Worm (Caenorhabditis elegans) whole organism, late embryonic: ENCODE data around the gene hmg-1.2.

ENCODE experiments used
- C08G9.2 ChIP-seq: sonication (generic microtip); optimal IDR thresholded peaks from 2 replicates; lab custom pipeline; 2016; ENCODE audit warnings: mild to moderate bottlenecking, missing genetic modification characterization, moderate library complexity, missing compliant biosample characterization
- C38D4.7 ChIP-seq: fragments of 200-800 bp; sonication (Bioruptor generic); optimal IDR thresholded peaks from 2 replicates; lab custom pipeline; 2018; ENCODE audit warnings: mild to moderate bottlenecking, missing genetic modification characterization, moderate library complexity, missing compliant biosample characterization
- K02D7.2 ChIP-seq: sonication (generic microtip); optimal IDR thresholded peaks from 2 replicates; lab custom pipeline; 2017; ENCODE audit warnings: mild to moderate bottlenecking, missing genetic modification characterization, missing compliant biosample characterization
- K09A11.1 ChIP-seq: sonication (generic microtip); optimal IDR thresholded peaks from 2 replicates; lab custom pipeline; 2017; ENCODE audit warnings: antibody characterized with exemption, mild to moderate bottlenecking, missing genetic modification characterization, missing compliant biosample characterization; ENCODE audit not compliant: insufficient read depth
- Y22D7AL.16 ChIP-seq: sonication (generic microtip); optimal IDR thresholded peaks from 2 replicates; lab custom pipeline; 2016; ENCODE audit warnings: missing genetic modification characterization, missing compliant biosample characterization
- ahr-1 ChIP-seq: sonication (generic microtip); optimal IDR thresholded peaks from 2 replicates; lab custom pipeline; 2016; ENCODE audit warnings: missing genetic modification characterization, missing compliant biosample characterization
- ceh-18 ChIP-seq: sonication (generic microtip); optimal IDR thresholded peaks from 2 replicates; lab custom pipeline; 2016; ENCODE audit warnings: missing genetic modification characterization, missing compliant biosample characterization
- ceh-19 ChIP-seq: fragments of 200-800 bp; sonication (Bioruptor generic); optimal IDR thresholded peaks from 2 replicates; lab custom pipeline; 2018; ENCODE audit warnings: mild to moderate bottlenecking, missing genetic modification characterization, missing compliant biosample characterization
- ceh-2 ChIP-seq: sonication (generic microtip); optimal IDR thresholded peaks from 2 replicates; lab custom pipeline; 2016; ENCODE audit warnings: missing genotype, missing genetic modification characterization, missing compliant biosample characterization
- ceh-31 ChIP-seq: sonication (generic microtip); optimal IDR thresholded peaks from 2 replicates; lab custom pipeline; 2016; ENCODE audit warnings: missing genetic modification characterization, missing compliant biosample characterization
- ceh-45 ChIP-seq: fragments of 200-800 bp; sonication (Bioruptor generic); IDR thresholded peaks from 2 replicates; pipeline ENCODE4 v1.3.6; 2022; ENCODE audit warnings: missing genetic modification reagents, missing genetic modification characterization, missing compliant biosample characterization
- ceh-9 ChIP-seq: sonication (generic microtip); optimal IDR thresholded peaks from 2 replicates; lab custom pipeline; 2016; ENCODE audit warnings: mild to moderate bottlenecking, missing genetic modification characterization, inconsistent platforms, missing compliant biosample characterization
- che-1 ChIP-seq: sonication (generic microtip); optimal IDR thresholded peaks from 2 replicates; lab custom pipeline; 2016; ENCODE audit warnings: mild to moderate bottlenecking, missing genetic modification characterization, missing compliant biosample characterization
- dmd-4 ChIP-seq: sonication (generic microtip); optimal IDR thresholded peaks from 2 replicates; lab custom pipeline; 2016; ENCODE audit warnings: borderline replicate concordance, missing genetic modification characterization, missing compliant biosample characterization
- dve-1 ChIP-seq: sonication (generic microtip); optimal IDR thresholded peaks from 2 replicates; lab custom pipeline; 2017; ENCODE audit warnings: antibody characterized with exemption, mild to moderate bottlenecking, missing genetic modification characterization, missing compliant biosample characterization
- eyg-1 ChIP-seq: sonication (generic microtip); optimal IDR thresholded peaks from 2 replicates; lab custom pipeline; 2016; ENCODE audit warnings: missing genotype, missing genetic modification characterization, missing compliant biosample characterization
- fkh-6 ChIP-seq: sonication (generic microtip); optimal IDR thresholded peaks from 2 replicates; lab custom pipeline; 2016; ENCODE audit warnings: missing genetic modification characterization, missing compliant biosample characterization
- hlh-13 ChIP-seq: fragments of 200-800 bp; sonication (Bioruptor generic); optimal IDR thresholded peaks from 2 replicates; lab custom pipeline; 2018; ENCODE audit warnings: mild to moderate bottlenecking, missing genetic modification characterization, missing compliant biosample characterization
- hlh-6 ChIP-seq: sonication (generic microtip); optimal IDR thresholded peaks from 2 replicates; lab custom pipeline; 2016; ENCODE audit warnings: missing genotype, missing genetic modification characterization, missing compliant biosample characterization
- lim-6 ChIP-seq: sonication (generic microtip); optimal IDR thresholded peaks from 2 replicates; lab custom pipeline; 2016; ENCODE audit warnings: missing genetic modification characterization, missing compliant biosample characterization
- mec-3 ChIP-seq: sonication (generic microtip); optimal IDR thresholded peaks from 2 replicates; lab custom pipeline; 2016; ENCODE audit warnings: borderline replicate concordance, missing genetic modification characterization, missing compliant biosample characterization
- nfya-1 ChIP-seq: sonication (generic microtip); optimal IDR thresholded peaks from 2 replicates; lab custom pipeline; 2017; ENCODE audit warnings: missing genetic modification characterization, mild to moderate bottlenecking, missing compliant biosample characterization, antibody characterized with exemption, moderate library complexity
- nhr-11 ChIP-seq: fragments of 150-350 bp; optimal IDR thresholded peaks from 2 replicates; lab custom pipeline; 2014; ENCODE audit warnings: missing biosample characterization, missing genetic modification characterization
- odd-2 ChIP-seq: sonication (generic microtip); optimal IDR thresholded peaks from 2 replicates; lab custom pipeline; 2017; ENCODE audit warnings: antibody characterized with exemption, mild to moderate bottlenecking, missing genetic modification characterization, missing compliant biosample characterization
- pag-3 ChIP-seq: sonication (generic microtip); optimal IDR thresholded peaks from 2 replicates; lab custom pipeline; 2016; ENCODE audit warnings: missing compliant biosample characterization, missing genetic modification characterization, borderline replicate concordance
- pat-9 ChIP-seq: fragments of 200-800 bp; sonication (Bioruptor generic); optimal IDR thresholded peaks from 2 replicates; lab custom pipeline; 2018; ENCODE audit warnings: mild to moderate bottlenecking, missing genetic modification characterization, moderate library complexity, missing compliant biosample characterization
- pax-1 ChIP-seq: fragments of 150-350 bp; optimal IDR thresholded peaks from 2 replicates; lab custom pipeline; 2014; ENCODE audit warnings: missing biosample characterization, missing genetic modification characterization
- pqm-1 ChIP-seq: sonication (generic microtip); optimal IDR thresholded peaks from 2 replicates; lab custom pipeline; 2016; ENCODE audit warnings: missing genetic modification characterization, missing compliant biosample characterization
- rnt-1 ChIP-seq: sonication (generic microtip); optimal IDR thresholded peaks from 2 replicates; lab custom pipeline; 2016; ENCODE audit warnings: missing genetic modification characterization, missing compliant biosample characterization
- sox-4 ChIP-seq: sonication (generic microtip); optimal IDR thresholded peaks from 2 replicates; lab custom pipeline; 2017; ENCODE audit warnings: mild to moderate bottlenecking, missing genetic modification characterization, inconsistent platforms, missing compliant biosample characterization
- syd-9 ChIP-seq: sonication (generic microtip); optimal IDR thresholded peaks from 2 replicates; lab custom pipeline; 2016; ENCODE audit warnings: mild to moderate bottlenecking, missing genetic modification characterization, moderate library complexity, missing compliant biosample characterization
- tbx-2 ChIP-seq: sonication (generic microtip); optimal IDR thresholded peaks from 2 replicates; lab custom pipeline; 2016; ENCODE audit warnings: missing genetic modification characterization, missing compliant biosample characterization
- tbx-7 ChIP-seq: sonication (generic microtip); optimal IDR thresholded peaks from 2 replicates; lab custom pipeline; 2016; ENCODE audit warnings: missing genotype, missing genetic modification characterization, missing compliant biosample characterization
- ttx-3 ChIP-seq: sonication (generic microtip); optimal IDR thresholded peaks from 2 replicates; lab custom pipeline; 2016; ENCODE audit warnings: missing genetic modification reagents, missing genetic modification characterization, missing compliant biosample characterization
- unc-55 ChIP-seq: sonication (generic microtip); optimal IDR thresholded peaks from 2 replicates; lab custom pipeline; 2017; ENCODE audit warnings: missing biosample characterization, missing genetic modification reagents, missing genetic modification characterization
- ztf-16 ChIP-seq: sonication (generic microtip); optimal IDR thresholded peaks from 2 replicates; lab custom pipeline; 2017; ENCODE audit warnings: missing genetic modification characterization, missing compliant biosample characterization

The hmg-1.2 gene

ce11 chrIII:6254737-6255136 is 25.4 kb upstream of the hmg-1.2 start, which contains the start of gene srg-8:
Gene srg-8 (minus strand): TSS chrIII:6254837.
- no peak for TF ChIP-seq Y22D7AL.16

- no peak for TF ChIP-seq ceh-2
- no peak for TF ChIP-seq unc-55 (GFP tag; lab: Kevin White, UChicago)
- no peak for TF ChIP-seq tbx-7 (tag; lab: Kevin White, UChicago)
- no peak for TF ChIP-seq K09A11.1 (tag; lab: Kevin White, UChicago)
- no peak for TF ChIP-seq hlh-6
- TF ChIP-seq Y22D7AL.16, result no peak
- TF ChIP-seq ceh-18, result no peak
- TF ChIP-seq tbx-2 (tag; lab: Kevin White, UChicago), result no peak
Measured at ce11 chrIII:6256675-6257074, 23.5 kb upstream of the hmg-1.2 start, which contains the start of gene srg-9. Gene srg-9 (minus strand): TSS chrIII:6256775.

ce11 chrIII:6258262-6258661 is 21.9 kb upstream of the hmg-1.2 start, which contains the start of gene srg-1:
Gene srg-1 (minus strand): TSS chrIII:6258362.
- TF ChIP-seq fkh-6 (tag; lab: Kevin White, UChicago) (no peak), che-1 (tag; lab: Kevin White, UChicago) (no peak), ahr-1 (no peak), tbx-2 (tag; lab: Kevin White, UChicago) (no peak), ceh-45 (GFP tag; lab: Robert Waterston, UW) (no peak), ztf-16 (tag; lab: Kevin White, UChicago) (no peak)

ce11 chrIII:6260115-6260514 is 20.1 kb upstream of the hmg-1.2 start, which contains the start of gene srg-2:
Gene srg-2 (minus strand): TSS chrIII:6260215.
- no peak for TF ChIP-seq pax-1 (tag; lab: Kevin White, UChicago)
- TF ChIP-seq dve-1 (tag; lab: Kevin White, UChicago), result no peak
- no peak for TF ChIP-seq lim-6 (tag; lab: Kevin White, UChicago)
- TF ChIP-seq pqm-1, result no peak
- TF ChIP-seq Y22D7AL.16, result no peak
- no peak for TF ChIP-seq ceh-9 (tag; lab: Kevin White, UChicago)

DNA sequence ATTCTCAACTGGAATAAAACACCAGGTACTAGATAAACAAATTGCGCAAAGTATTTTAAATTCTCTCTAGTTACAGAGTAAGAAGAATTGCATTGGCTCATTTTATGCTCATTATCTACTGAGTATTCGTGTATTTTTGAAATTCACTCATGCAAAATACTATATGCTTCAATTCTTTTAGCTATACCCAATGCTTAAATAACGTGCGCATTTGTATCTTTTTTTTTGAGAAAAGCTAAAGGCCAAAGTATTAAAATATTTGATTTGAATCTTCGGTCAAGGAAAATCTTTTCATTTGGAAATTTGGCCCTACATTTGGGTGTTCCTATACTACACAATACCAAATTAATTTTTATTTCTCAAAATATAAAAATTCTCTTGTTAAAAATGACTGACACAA is 18.2 kb upstream of the hmg-1.2 start, which contains the start of gene srg-4:
TSS of gene srg-4 (minus strand) at position 101 of the 400 bp plus-strand sequence.
- TF ChIP-seq ceh-31 (tag; lab: Kevin White, UChicago) (no peak), ceh-9 (tag; lab: Kevin White, UChicago) (no peak), che-1 (tag; lab: Kevin White, UChicago) (no peak), dmd-4 (no peak), sox-4 (tag; lab: Kevin White, UChicago) (no peak), hlh-13 (GFP tag; lab: Kevin White, UChicago) (no peak), nhr-11 (tag; lab: Kevin White, UChicago) (no peak), K02D7.2 (tag; lab: Kevin White, UChicago) (no peak), tbx-7 (tag; lab: Kevin White, UChicago) (no peak), tbx-2 (tag; lab: Kevin White, UChicago) (no peak), syd-9 (tag; lab: Kevin White, UChicago) (no peak), ceh-19 (no peak), ztf-16 (tag; lab: Kevin White, UChicago) (no peak), pat-9 (tag; lab: Kevin White, UChicago) (no peak), lim-6 (tag; lab: Kevin White, UChicago) (no peak), pag-3 (tag; lab: Kevin White, UChicago) (no peak)

ce11 chrIII:6264447-6264846 is 15.7 kb upstream of the hmg-1.2 start, which contains the start of gene srg-5:
Gene srg-5 (minus strand): TSS chrIII:6264547.
- TF ChIP-seq C08G9.2 (tag; lab: Kevin White, UChicago), result no peak
- no peak for TF ChIP-seq ahr-1
- TF ChIP-seq ceh-9 (tag; lab: Kevin White, UChicago), result no peak
- no peak for TF ChIP-seq eyg-1
- TF ChIP-seq hlh-13 (GFP tag; lab: Kevin White, UChicago), result no peak
- no peak for TF ChIP-seq che-1 (tag; lab: Kevin White, UChicago)
- TF ChIP-seq ceh-18, result no peak
- TF ChIP-seq dve-1 (tag; lab: Kevin White, UChicago), result no peak
- no peak for TF ChIP-seq fkh-6 (tag; lab: Kevin White, UChicago)
- no peak for TF ChIP-seq rnt-1 (tag; lab: Kevin White, UChicago)
- TF ChIP-seq Y22D7AL.16, result no peak
- no peak for TF ChIP-seq nfya-1 (tag; lab: Kevin White, UChicago)
- TF ChIP-seq C38D4.7 (GFP tag; lab: Kevin White, UChicago), result no peak
- no peak for TF ChIP-seq ttx-3 (tag; lab: Kevin White, UChicago)
- TF ChIP-seq ztf-16 (tag; lab: Kevin White, UChicago), result no peak
- TF ChIP-seq odd-2 (tag; lab: Kevin White, UChicago), result no peak
- TF ChIP-seq mec-3 (tag; lab: Kevin White, UChicago), result no peak
